Worm (Caenorhabditis elegans) whole organism, midembryonic: Measurements from ENCODE around the gene C10C6.7.

ENCODE experiments used
- cog-1 ChIP-seq: sonication (generic microtip); optimal IDR thresholded peaks from 2 replicates; lab custom pipeline; 2016; ENCODE audit warnings: missing genetic modification characterization, missing compliant biosample characterization
- flt-1 ChIP-seq: fragments of 200-800 bp; sonication (Bioruptor generic); IDR thresholded peaks from 2 replicates; pipeline ENCODE4 v1.3.6; 2022; ENCODE audit warnings: missing genetic modification characterization, missing compliant biosample characterization
- ref-1 ChIP-seq: fragments of 200-800 bp; sonication (Bioruptor generic); conservative IDR thresholded peaks from 2 replicates; pipeline ENCODE4 v1.3.6; 2022; ENCODE audit warnings: missing genetic modification reagents, missing genetic modification characterization, missing compliant biosample characterization
- tab-1 ChIP-seq: fragments of 200-800 bp; sonication (Bioruptor generic); IDR thresholded peaks from 2 replicates; pipeline ENCODE4 v1.3.6; 2022; ENCODE audit warnings: missing genetic modification characterization, missing compliant biosample characterization
- ztf-23 ChIP-seq: fragments of 200-800 bp; sonication (Bioruptor generic); IDR thresholded peaks from 2 replicates; pipeline ENCODE4 v1.3.6; 2022; ENCODE audit warnings: missing genetic modification reagents, missing genetic modification characterization, missing compliant biosample characterization
- ztf-29 ChIP-seq: fragments of 200-800 bp; sonication (Bioruptor generic); IDR thresholded peaks from 2 replicates; pipeline ENCODE4 v1.3.6; 2022; ENCODE audit warnings: missing genetic modification reagents, missing genetic modification characterization, missing compliant biosample characterization

- TF ChIP-seq ztf-29 (GFP tag; lab: Robert Waterston, UW): no peak
- TF ChIP-seq ref-1: no peak
- TF ChIP-seq ztf-23 (GFP tag; lab: Robert Waterston, UW): no peak
- no peak for TF ChIP-seq tab-1 (GFP tag; lab: Robert Waterston, UW)
- no peak for TF ChIP-seq flt-1 (GFP tag; lab: Robert Waterston, UW)
- no peak for TF ChIP-seq cog-1 (tag; lab: Kevin White, UChicago)
Observed at ce11 chrIV:11434575-11434974, 32.7 kb downstream of the C10C6.7 start.
